Fruit fly (Drosophila melanogaster): ENCODE measurements around the gene CG42507.
A peak's percentile ranks its signal among the peaks of the same experiment; 100 is the strongest.

Gene CG42507

DNA sequence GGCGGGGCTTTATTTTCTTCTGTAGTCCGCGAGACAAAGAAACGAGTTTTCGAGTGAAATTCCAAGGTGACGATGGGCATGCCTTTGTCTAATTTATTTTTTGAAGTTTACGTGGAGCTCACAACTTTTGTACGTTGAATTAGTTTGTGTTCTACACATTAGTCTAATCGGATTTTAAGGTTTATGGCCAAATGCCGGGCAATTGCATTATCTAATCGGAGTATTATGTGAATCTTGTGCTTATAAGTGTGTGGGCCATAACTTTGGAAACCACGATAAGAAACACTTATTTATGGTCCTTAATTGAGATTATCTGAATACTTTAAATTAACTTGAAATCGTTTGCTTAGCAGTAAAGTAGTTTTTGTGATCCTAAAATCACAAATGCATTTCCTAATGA is 45.0 kb downstream of the CG42507 start (continued):
- TF ChIP-seq CG3407 (GFP tag; optimal IDR thresholded peaks at IDR 0.05) (no peak), ham (GFP tag; IDR thresholded peaks at IDR 0.05) (no peak), CG1832 (GFP tag; optimal IDR thresholded peaks at IDR 0.05) (no peak), CG17361 (GFP tag; IDR thresholded peaks at IDR 0.05) (no peak), CG10267 (tag; optimal IDR thresholded peaks at IDR 0.05) (no peak), CG34376 (GFP tag; optimal IDR thresholded peaks at IDR 0.05) (peak; percentile 29), ash1 (GFP tag; optimal IDR thresholded peaks at IDR 0.05) (no peak), CG2678 (tag; optimal IDR thresholded peaks at IDR 0.05) (peak; percentile 7), sug (tag; optimal IDR thresholded peaks at IDR 0.05) (peak; percentile 20), crol (GFP tag; IDR thresholded peaks at IDR 0.05) (no peak), CG11695 (GFP tag; IDR thresholded peaks at IDR 0.05) (no peak), CoRest (tag; optimal IDR thresholded peaks at IDR 0.05) (no peak), CG31365 (tag; optimal IDR thresholded peaks at IDR 0.05) (no peak), grn (GFP tag; optimal IDR thresholded peaks at IDR 0.05) (peak; percentile 44), fd3F (GFP tag; optimal IDR thresholded peaks at IDR 0.05) (no peak), Awh (GFP tag; IDR thresholded peaks at IDR 0.05) (no peak), nerfin-1 (tag; optimal IDR thresholded peaks at IDR 0.05) (no peak), CG6791 (GFP tag; IDR thresholded peaks at IDR 0.05; ENCODE audit: partially characterized antibody) (no peak), CG4282 (GFP tag; optimal IDR thresholded peaks at IDR 0.05) (no peak), CG4424 (GFP tag; optimal IDR thresholded peaks at IDR 0.05) (no peak), dmrt11E (tag; optimal IDR thresholded peaks at IDR 0.05) (no peak), stwl (tag; optimal IDR thresholded peaks at IDR 0.05) (no peak), CG12071 (GFP tag; optimal IDR thresholded peaks at IDR 0.05) (peak; percentile 3), sd (tag; optimal IDR thresholded peaks at IDR 0.05) (peak; percentile 80), Optix (GFP tag; IDR thresholded peaks at IDR 0.05) (no peak), Ravus (GFP tag; IDR thresholded peaks at IDR 0.05) (no peak), fd96Cb (tag; optimal IDR thresholded peaks at IDR 0.05) (no peak), Oaz (GFP tag; IDR thresholded peaks at IDR 0.05) (no peak), Hr39 (optimal IDR thresholded peaks at IDR 0.05) (no peak), NFAT (GFP tag; IDR thresholded peaks at IDR 0.05) (no peak), CG10959 (GFP tag; IDR thresholded peaks at IDR 0.05) (no peak), Hand (GFP tag; optimal IDR thresholded peaks at IDR 0.05) (no peak), Atf-2 (GFP tag; optimal IDR thresholded peaks at IDR 0.05) (no peak), fd64A (GFP tag; optimal IDR thresholded peaks at IDR 0.05) (no peak), GATAe (GFP tag; conservative IDR thresholded peaks at IDR 0.05) (0 out of 2 replicates have a peak, but pooled peaks have one; percentile 14), CG8944 (GFP tag; optimal IDR thresholded peaks at IDR 0.05) (no peak), CG17359 (tag; optimal IDR thresholded peaks at IDR 0.05) (no peak), tna (GFP tag; IDR thresholded peaks at IDR 0.05; ENCODE audit: partially characterized antibody) (no peak), exex (tag; optimal IDR thresholded peaks at IDR 0.05) (peak; percentile 89)

DNA sequence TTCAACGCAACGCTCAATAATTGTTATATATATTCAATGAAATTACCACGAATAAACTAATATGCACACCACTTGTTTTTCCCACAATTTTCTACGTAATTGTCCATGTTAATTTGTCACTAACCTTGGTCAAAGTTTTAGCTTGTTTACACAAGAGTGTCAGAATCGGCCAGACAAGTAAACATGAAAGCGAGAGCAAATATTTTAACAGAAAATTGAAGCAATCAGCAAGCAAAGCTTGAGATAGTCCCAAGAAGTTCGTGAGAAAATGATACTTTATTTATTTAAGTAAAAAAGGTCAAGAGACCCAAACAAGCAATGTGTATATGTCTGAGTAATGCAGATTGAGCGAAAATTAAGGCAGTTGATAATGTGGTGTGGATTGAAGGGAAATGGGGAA is 49.7 kb downstream of the CG42507 start:
- TF ChIP-seq rib (GFP tag; IDR thresholded peaks at IDR 0.05), result no peak
- peak; percentile 74 for TF ChIP-seq CG1792 (GFP tag; optimal IDR thresholded peaks at IDR 0.05)
- TF ChIP-seq Dad (GFP tag; optimal IDR thresholded peaks at IDR 0.05), result no peak
- no peak for TF ChIP-seq Gsc (GFP tag; IDR thresholded peaks at IDR 0.05)
- no peak for TF ChIP-seq Ravus (GFP tag; IDR thresholded peaks at IDR 0.05)
- peak; percentile 51 for TF ChIP-seq Max (GFP tag; optimal IDR thresholded peaks at IDR 0.05)
- TF ChIP-seq CG31224 (GFP tag; IDR thresholded peaks at IDR 0.05), result no peak
- no peak for TF ChIP-seq CG1529 (GFP tag; optimal IDR thresholded peaks at IDR 0.05)
- TF ChIP-seq CG4617 (GFP tag; optimal IDR thresholded peaks at IDR 0.05; ENCODE audit: borderline replicate concordance), result no peak
- TF ChIP-seq HmgZ (tag; optimal IDR thresholded peaks at IDR 0.05), result no peak
- TF ChIP-seq Sox100B (GFP tag; optimal IDR thresholded peaks at IDR 0.05), result no peak
- TF ChIP-seq Fer1 (GFP tag; optimal IDR thresholded peaks at IDR 0.05), result peak; percentile 64
- no peak for TF ChIP-seq jigr1 (GFP tag; IDR thresholded peaks at IDR 0.05)
- peak; percentile 67; the same call in 1 of the 2 replicates for TF ChIP-seq CG10321 (GFP tag; IDR thresholded peaks at IDR 0.05)
- TF ChIP-seq schlank (tag; optimal IDR thresholded peaks at IDR 0.05), result peak; percentile 69
- no peak for TF ChIP-seq cas (GFP tag; IDR thresholded peaks at IDR 0.05)
